Fruit fly (Drosophila melanogaster): Measurements from ENCODE around the gene rdgA.

rdgA gene

DNA sequence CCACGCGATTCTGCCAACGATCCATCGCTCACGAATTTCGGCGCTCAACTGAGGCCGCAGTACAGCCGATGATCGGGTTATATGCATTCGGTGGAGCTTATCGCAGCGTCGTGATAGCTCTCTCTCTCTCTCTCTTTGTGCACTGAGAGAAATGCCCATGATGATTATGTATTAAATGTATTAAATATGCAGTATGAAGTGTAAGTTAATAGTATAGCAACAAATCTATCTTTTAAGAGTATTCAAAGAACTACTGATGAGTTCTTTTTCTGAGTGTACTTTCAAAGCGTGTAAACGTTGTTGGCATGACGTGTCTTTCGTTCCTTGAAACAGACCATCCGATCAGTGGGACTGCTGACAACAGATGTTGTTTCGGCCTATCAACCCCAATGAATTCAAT, 67.3 kb downstream of the rdgA start, which contains the start of gene CG10962 (continued):
- TF ChIP-seq Nf-YB (GFP tag; optimal IDR thresholded peaks at IDR 0.05) (no peak), CG4328 (GFP tag; optimal IDR thresholded peaks at IDR 0.05) (no peak), chm (GFP tag; IDR thresholded peaks at IDR 0.05) (no peak), Eip74EF (GFP tag; optimal IDR thresholded peaks at IDR 0.05) (peak in 1 of 2 experiments; percentile 55), CG6272 (GFP tag; IDR thresholded peaks at IDR 0.05) (peak; percentile 14; the same call in 1 of the 2 replicates), CG4282 (GFP tag; optimal IDR thresholded peaks at IDR 0.05) (no peak), CG42726 (GFP tag; IDR thresholded peaks at IDR 0.05; ENCODE audit: partially characterized antibody) (no peak), CG18262 (tag; optimal IDR thresholded peaks at IDR 0.05) (peak; percentile 50), ash1 (GFP tag; optimal IDR thresholded peaks at IDR 0.05) (no peak), CG4854 (GFP tag; optimal IDR thresholded peaks at IDR 0.05) (no peak), Optix (GFP tag; IDR thresholded peaks at IDR 0.05) (peak; percentile 43; the same call in 1 of the 3 replicates), H15 (GFP tag; IDR thresholded peaks at IDR 0.05) (peak; percentile 38; the same call in 1 of the 3 replicates), CG2116 (GFP tag; optimal IDR thresholded peaks at IDR 0.05) (no peak), PHDP (tag; optimal IDR thresholded peaks at IDR 0.05) (peak; percentile 78), CG8281 (tag; optimal IDR thresholded peaks at IDR 0.05) (no peak), CG2889 (GFP tag; IDR thresholded peaks at IDR 0.05) (peak; percentile 51; the same call in 2 of the 3 replicates), YL-1 (GFP tag; optimal IDR thresholded peaks at IDR 0.05) (no peak), phol (tag; optimal IDR thresholded peaks at IDR 0.05) (peak; percentile 52), nom (GFP tag; optimal IDR thresholded peaks at IDR 0.05) (peak; percentile 32), Scr (GFP tag; IDR thresholded peaks at IDR 0.05; ENCODE audit: partially characterized antibody) (no peak), run (tag; optimal IDR thresholded peaks at IDR 0.05) (no peak), aop (GFP tag; IDR thresholded peaks at IDR 0.05) (no peak), ci (GFP tag; IDR thresholded peaks at IDR 0.05) (peak; percentile 89), Aef1 (GFP tag; IDR thresholded peaks at IDR 0.05) (peak; percentile 71), org-1 (GFP tag; optimal IDR thresholded peaks at IDR 0.05) (peak; percentile 58), Deaf1 (tag; optimal IDR thresholded peaks at IDR 0.05) (peak; percentile 71), Lpt (GFP tag; optimal IDR thresholded peaks at IDR 0.05) (no peak), CG9797 (GFP tag; optimal IDR thresholded peaks at IDR 0.05) (no peak), zf30C (GFP tag; optimal IDR thresholded peaks at IDR 0.05) (peak; percentile 54), CG10147 (GFP tag; optimal IDR thresholded peaks at IDR 0.05) (no peak), CG10654 (GFP tag; optimal IDR thresholded peaks at IDR 0.05) (peak; percentile 46), usp (GFP tag; optimal IDR thresholded peaks at IDR 0.05) (no peak), lab (GFP tag; optimal IDR thresholded peaks at IDR 0.05) (peak; percentile 81), luna (GFP tag; optimal IDR thresholded peaks at IDR 0.05) (no peak), tio (GFP tag; optimal IDR thresholded peaks at IDR 0.05) (peak; percentile 28), chif (GFP tag; optimal IDR thresholded peaks at IDR 0.05) (peak in 1 of 2 experiments; percentile 15), CG15514 (GFP tag; optimal IDR thresholded peaks at IDR 0.05) (peak; percentile 54), CG3163 (GFP tag; optimal IDR thresholded peaks at IDR 0.05) (no peak), Ada2b (GFP tag; IDR thresholded peaks at IDR 0.05) (peak; percentile 76), CG14965 (GFP tag; optimal IDR thresholded peaks at IDR 0.05; ENCODE audit: borderline replicate concordance) (no peak), sqz (GFP tag; optimal IDR thresholded peaks at IDR 0.05) (no peak), psq (GFP tag; optimal IDR thresholded peaks at IDR 0.05) (no peak), lbe (GFP tag; optimal IDR thresholded peaks at IDR 0.05) (peak; percentile 69), CG6765 (GFP tag; optimal IDR thresholded peaks at IDR 0.05) (no peak), Bdp1 (GFP tag; optimal IDR thresholded peaks at IDR 0.05) (peak; percentile 7), Mrtf (GFP tag; IDR thresholded peaks at IDR 0.05) (peak; percentile 56; the same call in 2 of the 3 replicates), CG5953 (GFP tag; IDR thresholded peaks at IDR 0.05) (peak; percentile 65), sug (tag; optimal IDR thresholded peaks at IDR 0.05) (peak; percentile 56), CG32767 (GFP tag; IDR thresholded peaks at IDR 0.05) (peak; percentile 36; the same call in 1 of the 2 replicates), CG14710 (tag; optimal IDR thresholded peaks at IDR 0.05) (no peak), D19B (GFP tag; optimal IDR thresholded peaks at IDR 0.05) (no peak)

Measured in whole organism, embryonic.